Worm (Caenorhabditis elegans): ENCODE data around the gene F58H1.5.

F58H1.5 gene

DNA sequence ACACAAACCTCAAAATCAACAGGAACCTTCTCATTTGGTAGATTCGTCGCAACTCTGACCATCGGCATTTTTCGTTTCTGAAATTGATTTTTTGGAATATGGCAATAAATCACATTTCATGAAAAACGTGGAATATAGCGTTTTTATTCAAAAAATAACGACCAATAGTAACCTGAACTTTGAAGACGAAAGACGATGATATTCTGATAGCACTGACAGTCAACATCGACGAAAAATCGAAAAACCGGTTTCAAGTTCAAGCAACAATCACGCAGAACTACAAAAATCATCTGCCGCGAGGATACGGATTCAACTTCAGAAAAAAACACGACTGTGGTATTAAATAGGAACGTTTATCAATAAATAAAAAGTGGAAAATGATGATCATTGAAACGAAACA is 20.0 kb downstream of the F58H1.5 start, which contains the start of gene mif-2:
Gene mif-2, minus strand, starts transcription at position 281 of the 400 bp plus-strand sequence.
- TF ChIP-seq nhr-11 (tag; optimal IDR thresholded peaks at IDR 0.05) (no peak), pros-1 (tag; optimal IDR thresholded peaks at IDR 0.05) (no peak), F13H6.1 (tag; optimal IDR thresholded peaks at IDR 0.05) (no peak), tbx-7 (tag; optimal IDR thresholded peaks at IDR 0.05) (no peak), pag-3 (tag; optimal IDR thresholded peaks at IDR 0.05; ENCODE audit: borderline replicate concordance) (no peak), fax-1 (tag; optimal IDR thresholded peaks at IDR 0.05) (no peak), madf-2 (tag; optimal IDR thresholded peaks at IDR 0.05) (no peak), unc-86 (tag; optimal IDR thresholded peaks at IDR 0.05) (no peak), ceh-2 (tag; optimal IDR thresholded peaks at IDR 0.05) (no peak), fkh-10 (GFP tag; optimal IDR thresholded peaks at IDR 0.05) (no peak), pha-2 (tag; optimal IDR thresholded peaks at IDR 0.05) (no peak), ceh-30 (tag; optimal IDR thresholded peaks at IDR 0.05) (no peak), elt-2 (tag; optimal IDR thresholded peaks at IDR 0.05) (no peak), K09A11.1 (tag; optimal IDR thresholded peaks at IDR 0.05; ENCODE audit: insufficient read depth) (no peak)

DNA sequence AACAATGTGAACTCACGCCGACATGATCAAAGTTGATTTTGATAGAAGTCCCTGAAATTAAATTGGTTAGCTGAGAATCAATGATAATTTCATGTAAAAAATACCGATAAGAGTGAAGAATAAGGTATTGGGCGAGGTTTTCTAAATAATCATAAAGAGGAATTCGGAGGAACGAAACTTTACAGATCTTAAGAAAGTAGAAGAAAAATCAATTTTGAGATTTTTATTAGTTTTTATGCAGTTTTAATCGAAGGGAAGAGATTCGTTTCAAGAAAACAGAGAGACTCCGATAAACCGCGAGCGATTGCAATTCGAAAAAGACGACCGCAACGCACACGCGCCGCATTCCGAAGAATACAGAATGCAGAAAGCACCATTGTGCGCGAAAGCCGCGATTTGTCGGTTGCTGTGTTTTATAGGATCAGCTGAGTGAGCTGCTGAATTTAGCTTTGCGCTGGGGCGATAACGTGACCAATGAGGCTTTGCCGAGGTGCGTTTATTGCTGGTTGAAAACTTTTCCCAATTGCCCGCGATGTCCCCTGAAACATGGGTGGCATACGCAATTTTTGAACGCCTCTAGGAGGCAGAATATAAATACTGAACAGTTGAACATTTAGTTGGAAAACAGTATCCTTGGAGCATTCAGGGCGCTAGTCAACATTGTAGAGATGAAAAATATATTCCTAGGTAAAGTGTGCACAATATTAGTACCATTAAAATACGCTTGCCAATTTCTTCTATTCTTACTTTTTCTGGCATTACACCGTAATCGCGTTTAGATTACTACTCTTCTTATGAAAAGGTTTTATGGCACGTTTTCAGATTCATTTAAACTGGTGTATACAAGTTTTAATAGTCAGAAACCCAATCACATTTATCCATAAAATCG is 21.7 kb downstream of the F58H1.5 start, which contains the start of gene snr-4:
Gene snr-4, minus strand, starts transcription at position 51 of the 889 bp plus-strand sequence.
- TF ChIP-seq K02D7.2 (tag; optimal IDR thresholded peaks at IDR 0.05) (no peak), C08G9.2 (tag; optimal IDR thresholded peaks at IDR 0.05) (no peak), syd-9 (tag; optimal IDR thresholded peaks at IDR 0.05) (no peak), dve-1 (tag; optimal IDR thresholded peaks at IDR 0.05) (peak; percentile 67), ets-4 (tag; optimal IDR thresholded peaks at IDR 0.05) (no peak), ztf-16 (tag; optimal IDR thresholded peaks at IDR 0.05) (peak; percentile 15), T23F11.4 (GFP tag; optimal IDR thresholded peaks at IDR 0.05) (no peak), fax-1 (tag; optimal IDR thresholded peaks at IDR 0.05) (peak; percentile 2), ceh-30 (tag; optimal IDR thresholded peaks at IDR 0.05) (no peak), zip-5 (tag; optimal IDR thresholded peaks at IDR 0.05) (no peak), Y22D7AL.16 (tag; optimal IDR thresholded peaks at IDR 0.05) (no peak), ttx-3 (tag; optimal IDR thresholded peaks at IDR 0.05) (no peak), pat-9 (tag; optimal IDR thresholded peaks at IDR 0.05) (no peak), unc-55 (GFP tag; optimal IDR thresholded peaks at IDR 0.05) (no peak), rnt-1 (tag; optimal IDR thresholded peaks at IDR 0.05) (peak; percentile 69), lin-11 (tag; optimal IDR thresholded peaks at IDR 0.05) (no peak), ceh-31 (tag; optimal IDR thresholded peaks at IDR 0.05) (peak; percentile 51), mec-3 (tag; optimal IDR thresholded peaks at IDR 0.05; ENCODE audit: borderline replicate concordance) (no peak), tbx-7 (tag; optimal IDR thresholded peaks at IDR 0.05) (no peak), hlh-30 (tag; optimal IDR thresholded peaks at IDR 0.05; ENCODE audit: insufficient read depth) (peak; percentile 73), pqm-1 (tag; optimal IDR thresholded peaks at IDR 0.05) (no peak), unc-86 (tag; optimal IDR thresholded peaks at IDR 0.05) (no peak), hlh-6 (tag; optimal IDR thresholded peaks at IDR 0.05) (no peak), pax-1 (tag; optimal IDR thresholded peaks at IDR 0.05) (no peak), fkh-10 (GFP tag; optimal IDR thresholded peaks at IDR 0.05) (no peak), tbx-2 (tag; optimal IDR thresholded peaks at IDR 0.05) (peak; percentile 66), ama-1 (optimal IDR thresholded peaks at IDR 0.05) (peak; percentile 93), pha-2 (tag; optimal IDR thresholded peaks at IDR 0.05) (no peak), nhr-11 (tag; optimal IDR thresholded peaks at IDR 0.05) (no peak), unc-42 (tag; optimal IDR thresholded peaks at IDR 0.05) (peak; percentile 70), ceh-22 (tag; optimal IDR thresholded peaks at IDR 0.05) (no peak), dmd-4 (tag; optimal IDR thresholded peaks at IDR 0.05; ENCODE audit: borderline replicate concordance) (no peak), odd-2 (tag; optimal IDR thresholded peaks at IDR 0.05) (no peak), ceh-34 (tag; optimal IDR thresholded peaks at IDR 0.05) (peak; percentile 63), ceh-24 (tag; optimal IDR thresholded peaks at IDR 0.05) (no peak), ceh-2 (tag; optimal IDR thresholded peaks at IDR 0.05) (no peak), unc-3 (GFP tag; conservative IDR thresholded peaks at IDR 0.05) (no peak), unc-3 (tag; optimal IDR thresholded peaks at IDR 0.05) (peak; percentile 11), fkh-6 (tag; optimal IDR thresholded peaks at IDR 0.05) (no peak), ceh-14 (tag; optimal IDR thresholded peaks at IDR 0.05) (peak; percentile 1), ahr-1 (tag; optimal IDR thresholded peaks at IDR 0.05) (no peak), sdc-2 (tag; optimal IDR thresholded peaks at IDR 0.05) (no peak), ceh-45 (GFP tag; IDR thresholded peaks at IDR 0.05) (no peak)

All from whole organism, late embryonic.